Worm (Caenorhabditis elegans) whole organism, L2 larva: ENCODE results near the gene sri-62.
A peak's percentile ranks its signal among the peaks of the same experiment; 100 is the strongest.

ENCODE experiments used
- C34F6.9 ChIP-seq: fragments of 150-350 bp; optimal IDR thresholded peaks from 2 replicates; lab custom pipeline; 2014; ENCODE audit warnings: missing biosample characterization, missing genetic modification characterization
- F13H6.1 ChIP-seq: sonication (generic microtip); optimal IDR thresholded peaks from 2 replicates; lab custom pipeline; 2016; ENCODE audit warnings: missing genetic modification characterization, missing compliant biosample characterization
- R02D3.7 ChIP-seq: fragments of 150-350 bp; optimal IDR thresholded peaks from 2 replicates; lab custom pipeline; 2014; ENCODE audit warnings: missing biosample characterization, missing genetic modification characterization
- Y55F3AM.14 ChIP-seq: fragments of 200-800 bp; sonication (Bioruptor generic); optimal IDR thresholded peaks from 2 replicates; lab custom pipeline; 2018; ENCODE audit warnings: mild to moderate bottlenecking, missing genetic modification characterization, missing compliant biosample characterization
- ZK546.5 ChIP-seq: sonication (generic microtip); optimal IDR thresholded peaks from 2 replicates; lab custom pipeline; 2017; ENCODE audit warnings: missing biosample characterization, missing genetic modification characterization
- blmp-1 ChIP-seq: sonication (generic microtip); optimal IDR thresholded peaks from 2 replicates; lab custom pipeline; 2017; ENCODE audit warnings: missing genetic modification characterization, mild to moderate bottlenecking, missing compliant biosample characterization, antibody characterized with exemption, moderate library complexity; ENCODE audit not compliant: insufficient read depth
- ceh-16 ChIP-seq: fragments of 150-350 bp; optimal IDR thresholded peaks from 2 replicates; lab custom pipeline; 2014; ENCODE audit warnings: missing biosample characterization, missing genetic modification characterization
- ceh-82 ChIP-seq: fragments of 150-350 bp; optimal IDR thresholded peaks from 2 replicates; lab custom pipeline; 2014; ENCODE audit warnings: missing biosample characterization, missing genetic modification characterization
- crh-2 ChIP-seq: sonication (generic microtip); optimal IDR thresholded peaks from 2 replicates; lab custom pipeline; 2017; ENCODE audit warnings: missing biosample characterization, missing genetic modification characterization
- dmd-4 ChIP-seq: sonication (generic microtip); optimal IDR thresholded peaks from 2 replicates; lab custom pipeline; 2017; ENCODE audit warnings: missing biosample characterization, missing genetic modification characterization
- egl-27 ChIP-seq: sonication (generic microtip); optimal IDR thresholded peaks from 3 replicates; lab custom pipeline; 2017; ENCODE audit warnings: missing biosample characterization, missing genetic modification reagents, missing genetic modification characterization
- elt-1 ChIP-seq: fragments of 150-350 bp; optimal IDR thresholded peaks from 2 replicates; lab custom pipeline; 2014; ENCODE audit warnings: missing biosample characterization, missing genetic modification characterization
- elt-3 ChIP-seq: sonication (generic microtip); optimal IDR thresholded peaks from 2 replicates; lab custom pipeline; 2017; ENCODE audit warnings: missing biosample characterization, missing genetic modification characterization
- fos-1 ChIP-seq: fragments of 150-350 bp; optimal IDR thresholded peaks from 2 replicates; lab custom pipeline; 2014; ENCODE audit warnings: missing biosample characterization, missing genetic modification characterization
- lin-11 ChIP-seq: fragments of 150-350 bp; sonication (generic microtip); optimal IDR thresholded peaks from 2 replicates; lab custom pipeline; 2014; ENCODE audit warnings: missing biosample characterization, missing genetic modification characterization, inconsistent platforms, mixed read lengths
- lsy-2 ChIP-seq, 2 experiments: fragments of 150-350 bp in 1 of 2; sonication (generic microtip) in 1 of 2; optimal IDR thresholded peaks; 2 replicates each; lab custom pipeline; 2014 to 2017; ENCODE audit warnings: missing biosample characterization in 2 of 2, missing genetic modification characterization in 2 of 2
- mab-5 ChIP-seq: fragments of 150-350 bp; optimal IDR thresholded peaks from 2 replicates; lab custom pipeline; 2014; ENCODE audit warnings: missing biosample characterization, missing genetic modification characterization
- nhr-10 ChIP-seq: sonication (generic microtip); optimal IDR thresholded peaks from 2 replicates; lab custom pipeline; 2017; ENCODE audit warnings: missing biosample characterization, missing genetic modification characterization
- nhr-12 ChIP-seq: fragments of 150-350 bp; optimal IDR thresholded peaks from 2 replicates; lab custom pipeline; 2014; ENCODE audit warnings: missing biosample characterization, missing genetic modification characterization
- nhr-129 ChIP-seq: fragments of 150-350 bp; optimal IDR thresholded peaks from 2 replicates; lab custom pipeline; 2014; ENCODE audit warnings: missing biosample characterization, missing genetic modification characterization
- nhr-21 ChIP-seq: fragments of 150-350 bp; optimal IDR thresholded peaks from 2 replicates; lab custom pipeline; 2014; ENCODE audit warnings: missing biosample characterization, missing genetic modification characterization
- peb-1 ChIP-seq: fragments of 150-350 bp; optimal IDR thresholded peaks from 2 replicates; lab custom pipeline; 2014; ENCODE audit warnings: missing biosample characterization, missing genetic modification characterization
- sem-4 ChIP-seq: fragments of 150-350 bp; optimal IDR thresholded peaks from 2 replicates; lab custom pipeline; 2014; ENCODE audit warnings: missing biosample characterization, missing genetic modification reagents, missing genetic modification characterization
- skn-1 ChIP-seq: sonication (generic microtip); optimal IDR thresholded peaks from 2 replicates; lab custom pipeline; 2017; ENCODE audit warnings: missing biosample characterization, missing genetic modification characterization
- sma-3 ChIP-seq: sonication (generic microtip); optimal IDR thresholded peaks from 2 replicates; lab custom pipeline; 2016; ENCODE audit warnings: missing genetic modification reagents, missing genetic modification characterization, missing compliant biosample characterization
- sma-9 ChIP-seq, 2 experiments: fragments of 150-350 bp in 1 of 2; sonication (generic microtip) in 1 of 2; optimal IDR thresholded peaks; 2 replicates each; lab custom pipeline; 2014 to 2016; ENCODE audit warnings: missing genetic modification characterization in 2 of 2, mild to moderate bottlenecking in 1 of 2, missing biosample characterization in 1 of 2, missing compliant biosample characterization in 1 of 2, missing genetic modification reagents in 1 of 2, moderate library complexity in 1 of 2
- snpc-4 ChIP-seq: fragments of 150-350 bp; optimal IDR thresholded peaks from 2 replicates; lab custom pipeline; 2014; ENCODE audit warnings: missing biosample characterization, missing genetic modification characterization
- unc-39 ChIP-seq: fragments of 150-350 bp; optimal IDR thresholded peaks from 2 replicates; lab custom pipeline; 2014; ENCODE audit warnings: missing biosample characterization, missing genetic modification characterization
- unc-55 ChIP-seq: fragments of 150-350 bp; sonication (generic microtip); optimal IDR thresholded peaks from 3 replicates; lab custom pipeline; 2014; ENCODE audit warnings: missing biosample characterization, missing genetic modification reagents, missing genetic modification characterization
- unc-62 ChIP-seq: fragments of 150-350 bp; optimal IDR thresholded peaks from 2 replicates; lab custom pipeline; 2014; ENCODE audit warnings: missing biosample characterization, missing genetic modification reagents, missing genetic modification characterization
- zag-1 ChIP-seq: fragments of 150-350 bp; optimal IDR thresholded peaks from 2 replicates; lab custom pipeline; 2014; ENCODE audit warnings: missing biosample characterization, missing genetic modification characterization
- ztf-1 ChIP-seq: fragments of 200-800 bp; sonication (Bioruptor generic); conservative IDR thresholded peaks from 2 replicates; pipeline ENCODE4 v1.3.6; 2022; ENCODE audit warnings: missing genetic modification characterization, missing compliant biosample characterization
- ztf-11 ChIP-seq: sonication (generic microtip); optimal IDR thresholded peaks from 2 replicates; lab custom pipeline; 2017; ENCODE audit warnings: missing biosample characterization, missing genetic modification characterization
- ztf-4 ChIP-seq: fragments of 150-350 bp; optimal IDR thresholded peaks from 2 replicates; lab custom pipeline; 2014; ENCODE audit warnings: missing biosample characterization, missing genetic modification characterization

sri-62 gene

DNA sequence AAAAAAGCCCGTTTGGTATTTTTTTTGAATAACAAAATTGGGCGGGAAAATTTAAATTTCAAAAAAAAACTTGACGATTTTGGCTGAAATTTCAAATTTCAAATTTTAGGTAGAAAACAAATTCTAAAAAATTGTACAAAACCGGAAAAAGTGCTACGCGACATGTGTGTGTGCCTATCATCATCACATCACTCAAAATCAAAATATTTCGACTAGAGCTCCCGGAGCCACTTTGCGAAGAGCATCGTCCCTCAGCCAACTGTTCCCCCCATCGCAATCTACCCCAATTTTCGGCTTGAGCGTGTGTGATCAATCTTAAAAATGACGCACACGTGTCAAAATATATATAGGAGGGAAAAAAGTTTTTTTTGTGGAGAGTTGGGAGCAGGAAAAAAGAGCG is 28.5 kb upstream of the sri-62 start:
- TF ChIP-seq C34F6.9 (tag; lab: Kevin White, UChicago) (peak; percentile 1), fos-1 (no peak)

DNA sequence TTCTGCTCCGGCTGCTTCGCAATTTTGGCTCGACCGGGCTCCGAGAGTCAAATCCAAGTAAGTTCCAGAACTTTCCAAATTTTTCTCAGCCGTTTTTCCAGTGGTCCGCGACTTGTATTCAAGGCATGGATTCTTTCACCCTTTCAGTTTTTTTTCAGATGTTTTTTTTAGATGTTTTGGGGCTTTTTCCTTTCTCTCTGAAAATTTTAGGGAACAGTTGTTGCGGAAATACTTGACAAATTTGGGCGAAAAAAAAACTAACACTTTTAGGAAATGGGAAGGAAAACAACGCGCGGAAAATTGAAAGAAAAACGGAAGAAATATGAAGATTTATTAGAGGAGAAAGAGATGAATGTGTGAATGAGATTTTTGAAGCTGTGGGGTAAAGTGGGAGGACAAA is 27.3 kb upstream of the sri-62 start, which contains the start of the genes T05A8.11 and nep-2:
T05A8.11 (minus strand) TSS at position 101 of the 400 bp plus-strand sequence.
nep-2 (minus strand) TSS at position 192 of the 400 bp plus-strand sequence.
- TF ChIP-seq mab-5 (tag; lab: Kevin White, UChicago), result no peak
- TF ChIP-seq peb-1, result no peak
- TF ChIP-seq unc-55 (GFP tag; lab: Kevin White, UChicago), result no peak
- no peak for TF ChIP-seq ceh-82 (tag; lab: Kevin White, UChicago)
- TF ChIP-seq dmd-4, result no peak
- TF ChIP-seq ztf-1, result no peak
- no peak for TF ChIP-seq fos-1
- no peak for TF ChIP-seq lin-11 (tag; lab: Kevin White, UChicago)
- TF ChIP-seq nhr-12 (tag; lab: Kevin White, UChicago), result no peak
- no peak for TF ChIP-seq F13H6.1 (tag; lab: Kevin White, UChicago)
- TF ChIP-seq crh-2 (tag; lab: Kevin White, UChicago), result no peak
- TF ChIP-seq unc-39 (tag; lab: Kevin White, UChicago), result no peak
- TF ChIP-seq unc-62 (GFP tag; lab: Kevin White, UChicago), result no peak
- TF ChIP-seq egl-27 (tag; lab: Kevin White, UChicago), result no peak
- TF ChIP-seq ceh-16 (tag; lab: Kevin White, UChicago), result no peak
- TF ChIP-seq blmp-1 (tag; lab: Kevin White, UChicago), result no peak
- no peak for TF ChIP-seq elt-3
- TF ChIP-seq sem-4 (tag; lab: Kevin White, UChicago), result no peak
- TF ChIP-seq zag-1 (tag; lab: Kevin White, UChicago), result no peak
- no peak for TF ChIP-seq sma-3 (GFP tag; lab: Kevin White, UChicago)

DNA sequence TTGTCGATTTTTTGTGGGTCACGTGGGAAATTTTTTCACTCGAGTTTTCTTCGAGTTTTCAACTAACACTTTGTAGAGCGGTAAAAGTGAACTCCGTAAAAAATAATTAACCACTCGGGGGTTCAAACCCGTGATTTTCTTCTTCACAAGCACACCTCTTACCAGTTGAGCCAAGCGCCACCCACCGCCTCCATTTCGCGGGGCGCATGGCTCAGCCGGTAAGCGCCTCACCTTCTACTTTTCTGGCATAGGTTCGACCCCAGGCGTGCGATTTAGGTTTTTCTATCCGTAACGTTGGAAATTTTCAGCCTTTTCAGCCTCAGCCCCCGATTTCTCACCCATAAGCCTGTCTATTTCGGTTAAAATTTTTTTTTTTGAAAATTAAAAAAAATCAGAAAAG is 23.7 kb upstream of the sri-62 start:
- TF ChIP-seq C34F6.9 (tag; lab: Kevin White, UChicago) (no peak), R02D3.7 (no peak), unc-55 (GFP tag; lab: Kevin White, UChicago) (no peak), Y55F3AM.14 (GFP tag; lab: Kevin White, UChicago) (no peak), ztf-4 (tag; lab: Kevin White, UChicago) (no peak), sma-9 (GFP tag; optimal IDR thresholded peaks at IDR 0.05; lab: Kevin White, UChicago) (no peak), sma-9 (tag; optimal IDR thresholded peaks at IDR 0.05; lab: Kevin White, UChicago) (no peak), ZK546.5 (tag; lab: Kevin White, UChicago) (no peak), unc-62 (GFP tag; lab: Kevin White, UChicago) (no peak), elt-3 (no peak), crh-2 (tag; lab: Kevin White, UChicago) (no peak), peb-1 (no peak), nhr-10 (tag; lab: Kevin White, UChicago) (no peak), ztf-11 (tag; lab: Kevin White, UChicago) (no peak), skn-1 (tag; lab: Kevin White, UChicago) (no peak), snpc-4 (tag; lab: Kevin White, UChicago) (no peak), fos-1 (no peak), lsy-2 (tag; optimal IDR thresholded peaks at IDR 0.05; lab: Kevin White, UChicago) (no peak), blmp-1 (tag; lab: Kevin White, UChicago) (no peak), mab-5 (tag; lab: Kevin White, UChicago) (no peak)

DNA sequence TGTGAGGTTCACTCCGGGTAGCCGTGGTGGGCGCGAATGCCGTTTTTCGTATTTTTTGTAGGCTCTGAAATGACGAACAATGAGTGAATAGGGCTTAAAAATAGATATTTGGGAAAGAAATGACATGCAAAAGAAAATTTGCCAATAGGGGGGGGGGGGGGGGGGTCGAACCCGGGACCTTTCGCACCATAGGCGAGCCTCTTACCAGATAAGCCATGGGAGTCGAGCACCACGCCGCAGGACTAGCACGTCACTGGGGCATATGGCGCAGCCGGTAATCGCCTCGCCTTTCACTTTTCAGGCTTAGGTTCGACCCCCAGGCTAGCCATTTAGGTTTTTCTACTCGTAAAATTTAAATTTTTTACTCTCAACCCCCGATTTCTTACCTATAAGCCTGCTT is 20.9 kb upstream of the sri-62 start:
- TF ChIP-seq C34F6.9 (tag; lab: Kevin White, UChicago) (no peak), nhr-10 (tag; lab: Kevin White, UChicago) (no peak), lsy-2 (tag; optimal IDR thresholded peaks at IDR 0.05; lab: Kevin White, UChicago) (no peak), blmp-1 (tag; lab: Kevin White, UChicago) (no peak), unc-55 (GFP tag; lab: Kevin White, UChicago) (no peak), nhr-129 (tag; lab: Kevin White, UChicago) (no peak), skn-1 (tag; lab: Kevin White, UChicago) (no peak), unc-39 (tag; lab: Kevin White, UChicago) (no peak), sma-3 (GFP tag; lab: Kevin White, UChicago) (no peak), fos-1 (no peak), elt-3 (no peak), F13H6.1 (tag; lab: Kevin White, UChicago) (no peak), elt-1 (tag; lab: Kevin White, UChicago) (no peak), mab-5 (tag; lab: Kevin White, UChicago) (no peak), nhr-21 (tag; lab: Kevin White, UChicago) (no peak)
